Worm (Caenorhabditis elegans) whole organism, L2 larva: ENCODE data around the gene rbm-7.
A peak's percentile ranks its signal among the peaks of the same experiment; 100 is the strongest.

ENCODE experiments used
- F13H6.1 ChIP-seq: sonication (generic microtip); optimal IDR thresholded peaks from 2 replicates; lab custom pipeline; 2016; ENCODE audit warnings: missing genetic modification characterization, missing compliant biosample characterization
- R02D3.7 ChIP-seq: fragments of 150-350 bp; optimal IDR thresholded peaks from 2 replicates; lab custom pipeline; 2014; ENCODE audit warnings: missing biosample characterization, missing genetic modification characterization
- aly-2 ChIP-seq: fragments of 150-350 bp; optimal IDR thresholded peaks from 2 replicates; lab custom pipeline; 2014; ENCODE audit warnings: missing biosample characterization, missing genetic modification characterization
- ama-1 ChIP-seq: fragments of 150-350 bp; optimal IDR thresholded peaks from 2 replicates; lab custom pipeline; 2018; ENCODE audit warnings: inconsistent platforms
- blmp-1 ChIP-seq: sonication (generic microtip); optimal IDR thresholded peaks from 2 replicates; lab custom pipeline; 2017; ENCODE audit warnings: missing genetic modification characterization, mild to moderate bottlenecking, missing compliant biosample characterization, antibody characterized with exemption, moderate library complexity; ENCODE audit not compliant: insufficient read depth
- ceh-82 ChIP-seq: fragments of 150-350 bp; optimal IDR thresholded peaks from 2 replicates; lab custom pipeline; 2014; ENCODE audit warnings: missing biosample characterization, missing genetic modification characterization
- crh-2 ChIP-seq: sonication (generic microtip); optimal IDR thresholded peaks from 2 replicates; lab custom pipeline; 2017; ENCODE audit warnings: missing biosample characterization, missing genetic modification characterization
- dmd-4 ChIP-seq: sonication (generic microtip); optimal IDR thresholded peaks from 2 replicates; lab custom pipeline; 2017; ENCODE audit warnings: missing biosample characterization, missing genetic modification characterization
- egl-27 ChIP-seq: sonication (generic microtip); optimal IDR thresholded peaks from 3 replicates; lab custom pipeline; 2017; ENCODE audit warnings: missing biosample characterization, missing genetic modification reagents, missing genetic modification characterization
- elt-3 ChIP-seq: sonication (generic microtip); optimal IDR thresholded peaks from 2 replicates; lab custom pipeline; 2017; ENCODE audit warnings: missing biosample characterization, missing genetic modification characterization
- gmeb-1 ChIP-seq: fragments of 150-350 bp; optimal IDR thresholded peaks from 2 replicates; lab custom pipeline; 2014; ENCODE audit warnings: missing biosample characterization, missing genetic modification characterization
- lin-11 ChIP-seq: fragments of 150-350 bp; sonication (generic microtip); optimal IDR thresholded peaks from 2 replicates; lab custom pipeline; 2014; ENCODE audit warnings: missing biosample characterization, missing genetic modification characterization, inconsistent platforms, mixed read lengths
- lin-13 ChIP-seq: fragments of 150-350 bp; optimal IDR thresholded peaks from 2 replicates; lab custom pipeline; 2014; ENCODE audit warnings: missing biosample characterization, missing genetic modification reagents, missing genetic modification characterization
- lin-39 ChIP-seq: fragments of 150-350 bp; optimal IDR thresholded peaks from 2 replicates; lab custom pipeline; 2014; ENCODE audit warnings: missing biosample characterization, missing genetic modification reagents, missing genetic modification characterization
- lsy-2 ChIP-seq, 2 experiments: fragments of 150-350 bp in 1 of 2; sonication (generic microtip) in 1 of 2; optimal IDR thresholded peaks; 2 replicates each; lab custom pipeline; 2014 to 2017; ENCODE audit warnings: missing biosample characterization in 2 of 2, missing genetic modification characterization in 2 of 2
- mab-5 ChIP-seq: fragments of 150-350 bp; optimal IDR thresholded peaks from 2 replicates; lab custom pipeline; 2014; ENCODE audit warnings: missing biosample characterization, missing genetic modification characterization
- mbf-1 ChIP-seq: sonication (generic microtip); optimal IDR thresholded peaks from 2 replicates; lab custom pipeline; 2017; ENCODE audit warnings: missing biosample characterization, missing genetic modification characterization
- nhr-10 ChIP-seq: sonication (generic microtip); optimal IDR thresholded peaks from 2 replicates; lab custom pipeline; 2017; ENCODE audit warnings: missing biosample characterization, missing genetic modification characterization
- nhr-12 ChIP-seq: fragments of 150-350 bp; optimal IDR thresholded peaks from 2 replicates; lab custom pipeline; 2014; ENCODE audit warnings: missing biosample characterization, missing genetic modification characterization
- nhr-21 ChIP-seq: fragments of 150-350 bp; optimal IDR thresholded peaks from 2 replicates; lab custom pipeline; 2014; ENCODE audit warnings: missing biosample characterization, missing genetic modification characterization
- nhr-23 ChIP-seq: fragments of 150-350 bp; optimal IDR thresholded peaks from 2 replicates; lab custom pipeline; 2014; ENCODE audit warnings: missing biosample characterization, missing genetic modification reagents, missing genetic modification characterization
- nhr-237 ChIP-seq: fragments of 150-350 bp; optimal IDR thresholded peaks from 2 replicates; lab custom pipeline; 2014; ENCODE audit warnings: missing biosample characterization, missing genetic modification characterization
- nhr-25 ChIP-seq: fragments of 150-350 bp; sonication (generic microtip); optimal IDR thresholded peaks from 3 replicates; lab custom pipeline; 2014; ENCODE audit warnings: missing biosample characterization, missing genetic modification characterization
- nhr-6 ChIP-seq: fragments of 150-350 bp; optimal IDR thresholded peaks from 2 replicates; lab custom pipeline; 2014; ENCODE audit warnings: missing biosample characterization, missing genetic modification characterization
- nhr-77 ChIP-seq: fragments of 150-350 bp; optimal IDR thresholded peaks from 2 replicates; lab custom pipeline; 2014; ENCODE audit warnings: missing biosample characterization, missing genetic modification characterization
- peb-1 ChIP-seq: fragments of 150-350 bp; optimal IDR thresholded peaks from 2 replicates; lab custom pipeline; 2014; ENCODE audit warnings: missing biosample characterization, missing genetic modification characterization
- sma-3 ChIP-seq: sonication (generic microtip); optimal IDR thresholded peaks from 2 replicates; lab custom pipeline; 2016; ENCODE audit warnings: missing genetic modification reagents, missing genetic modification characterization, missing compliant biosample characterization
- sma-9 ChIP-seq, 2 experiments: fragments of 150-350 bp in 1 of 2; sonication (generic microtip) in 1 of 2; optimal IDR thresholded peaks; 2 replicates each; lab custom pipeline; 2014 to 2016; ENCODE audit warnings: missing genetic modification characterization in 2 of 2, mild to moderate bottlenecking in 1 of 2, missing biosample characterization in 1 of 2, missing compliant biosample characterization in 1 of 2, missing genetic modification reagents in 1 of 2, moderate library complexity in 1 of 2
- snpc-4 ChIP-seq: fragments of 150-350 bp; optimal IDR thresholded peaks from 2 replicates; lab custom pipeline; 2014; ENCODE audit warnings: missing biosample characterization, missing genetic modification characterization
- zag-1 ChIP-seq: fragments of 150-350 bp; optimal IDR thresholded peaks from 2 replicates; lab custom pipeline; 2014; ENCODE audit warnings: missing biosample characterization, missing genetic modification characterization
- ztf-11 ChIP-seq: sonication (generic microtip); optimal IDR thresholded peaks from 2 replicates; lab custom pipeline; 2017; ENCODE audit warnings: missing biosample characterization, missing genetic modification characterization

The rbm-7 gene

ce11 chrIII:12904052-12904451 is 27.6 kb downstream of the rbm-7 start:
- TF ChIP-seq gmeb-1 (tag; lab: Kevin White, UChicago) = no peak
- peak; percentile 76 for TF ChIP-seq mab-5

ce11 chrIII:12894207-12894606 is 37.5 kb downstream of the rbm-7 start:
- TF ChIP-seq nhr-12 (tag; lab: Kevin White, UChicago) (no peak), nhr-25 (tag; lab: Kevin White, UChicago) (no peak), nhr-6 (tag; lab: Kevin White, UChicago) (no peak), sma-3 (GFP tag; lab: Kevin White, UChicago) (no peak), aly-2 (tag; lab: Kevin White, UChicago) (no peak), nhr-77 (no peak), dmd-4 (tag; lab: Kevin White, UChicago) (no peak), ama-1 (lab: Kevin White, UChicago) (no peak), nhr-23 (tag; lab: Kevin White, UChicago) (no peak), egl-27 (tag; lab: Kevin White, UChicago) (no peak), nhr-237 (tag; lab: Kevin White, UChicago) (no peak), blmp-1 (tag; lab: Kevin White, UChicago) (no peak), snpc-4 (tag; lab: Kevin White, UChicago) (no peak), nhr-21 (tag; lab: Kevin White, UChicago) (no peak), lin-39 (no peak), ceh-82 (tag; lab: Kevin White, UChicago) (no peak)

ce11 chrIII:12892767-12893166 is 38.9 kb downstream of the rbm-7 start:
- TF ChIP-seq aly-2 (tag; lab: Kevin White, UChicago) = no peak

DNA sequence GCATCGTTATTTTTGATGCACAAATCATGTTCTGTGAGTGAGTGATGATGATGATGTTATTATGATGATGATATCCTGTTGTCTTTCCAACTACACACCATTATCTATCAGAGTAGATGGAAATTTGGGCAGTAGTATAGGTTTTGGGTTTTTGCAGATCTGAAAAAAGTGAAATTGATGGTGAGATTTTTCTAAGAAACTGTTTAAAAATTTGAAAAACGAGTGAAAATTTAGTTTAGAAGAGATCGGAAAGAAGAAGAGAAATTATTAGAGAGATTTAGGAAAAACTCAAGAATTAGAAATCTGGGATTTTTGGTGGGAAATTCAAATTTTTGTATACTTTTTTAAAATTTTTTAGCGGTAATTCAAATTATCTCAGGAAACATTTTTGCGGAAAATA is 40.1 kb downstream of the rbm-7 start, which contains the start of the genes Y37D8A.29 and unc-71:
Gene Y37D8A.29, minus strand, starts transcription at position 101 of the 400 bp plus-strand sequence.
Gene unc-71, minus strand, starts transcription at position 159 of the 400 bp plus-strand sequence.
- TF ChIP-seq peb-1 (tag; lab: Kevin White, UChicago) (no peak), lin-11 (tag; lab: Kevin White, UChicago) (no peak), mbf-1 (tag; lab: Kevin White, UChicago) (no peak), nhr-25 (tag; lab: Kevin White, UChicago) (no peak), snpc-4 (tag; lab: Kevin White, UChicago) (no peak), lin-13 (no peak), nhr-23 (tag; lab: Kevin White, UChicago) (no peak), nhr-6 (tag; lab: Kevin White, UChicago) (no peak), R02D3.7 (tag; lab: Kevin White, UChicago) (no peak), zag-1 (tag; lab: Kevin White, UChicago) (no peak), sma-3 (GFP tag; lab: Kevin White, UChicago) (no peak), crh-2 (no peak)

DNA sequence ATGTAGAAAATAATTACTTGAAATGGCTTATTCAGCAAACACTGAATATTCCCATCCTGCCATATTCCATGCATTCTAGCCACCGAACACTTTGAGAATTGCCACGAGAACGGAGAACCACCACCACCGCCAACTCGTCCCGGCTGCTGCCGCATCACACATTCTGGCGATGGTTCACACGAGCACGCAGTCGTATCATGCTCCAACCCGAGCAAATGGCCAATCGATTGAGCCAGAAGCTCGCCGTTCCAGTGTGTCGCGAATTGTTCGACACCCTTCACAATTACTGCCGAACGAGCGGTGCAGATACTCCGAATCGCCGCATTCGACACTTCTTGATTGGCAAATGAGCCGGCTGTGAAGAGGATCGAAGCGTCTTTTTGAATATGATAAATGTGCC is 46.5 kb downstream of the rbm-7 start:
- TF ChIP-seq ceh-82 (tag; lab: Kevin White, UChicago) = no peak
- no peak for TF ChIP-seq ztf-11
- no peak for TF ChIP-seq zag-1 (tag; lab: Kevin White, UChicago)
- no peak for TF ChIP-seq mbf-1 (tag; lab: Kevin White, UChicago)
- TF ChIP-seq blmp-1 (tag; lab: Kevin White, UChicago) = no peak

DNA sequence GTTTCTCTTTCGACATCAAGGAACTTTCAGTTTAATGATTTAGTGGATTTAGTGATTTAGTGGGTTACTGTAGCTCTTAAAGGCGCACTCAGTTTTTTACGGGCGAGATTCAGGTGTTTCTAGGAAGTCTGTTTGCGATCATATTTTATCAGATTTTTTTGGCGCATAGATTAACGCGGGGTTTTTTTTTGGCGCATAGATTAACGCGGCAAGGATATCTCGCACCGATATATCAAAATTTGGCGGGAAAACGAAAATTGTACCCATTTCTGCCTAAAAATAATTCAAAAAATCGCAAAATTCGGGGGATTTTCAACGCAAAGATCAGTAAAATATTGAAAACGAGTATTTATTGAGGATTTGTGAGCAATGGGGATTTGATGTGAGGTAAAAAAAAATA is 51.0 kb downstream of the rbm-7 start:
- TF ChIP-seq nhr-21 (tag; lab: Kevin White, UChicago) = no peak
- no peak for TF ChIP-seq lin-13
- no peak for TF ChIP-seq nhr-10 (tag; lab: Kevin White, UChicago)
- no peak for TF ChIP-seq sma-9 (GFP tag; optimal IDR thresholded peaks at IDR 0.05; lab: Kevin White, UChicago)
- no peak for TF ChIP-seq sma-9 (tag; optimal IDR thresholded peaks at IDR 0.05; lab: Kevin White, UChicago)
- TF ChIP-seq nhr-12 (tag; lab: Kevin White, UChicago) = no peak
- TF ChIP-seq F13H6.1 (tag; lab: Kevin White, UChicago) = no peak
- no peak for TF ChIP-seq nhr-25 (tag; lab: Kevin White, UChicago)
- TF ChIP-seq lin-39 = no peak
- no peak for TF ChIP-seq elt-3 (tag; lab: Kevin White, UChicago)
- TF ChIP-seq lsy-2 (tag; optimal IDR thresholded peaks at IDR 0.05; lab: Kevin White, UChicago) = no peak
- no peak for TF ChIP-seq nhr-6 (tag; lab: Kevin White, UChicago)
- TF ChIP-seq, all 48 proteins: peak for 0
